Fruit fly (Drosophila melanogaster): ENCODE measurements around the gene CG44008.

DNA sequence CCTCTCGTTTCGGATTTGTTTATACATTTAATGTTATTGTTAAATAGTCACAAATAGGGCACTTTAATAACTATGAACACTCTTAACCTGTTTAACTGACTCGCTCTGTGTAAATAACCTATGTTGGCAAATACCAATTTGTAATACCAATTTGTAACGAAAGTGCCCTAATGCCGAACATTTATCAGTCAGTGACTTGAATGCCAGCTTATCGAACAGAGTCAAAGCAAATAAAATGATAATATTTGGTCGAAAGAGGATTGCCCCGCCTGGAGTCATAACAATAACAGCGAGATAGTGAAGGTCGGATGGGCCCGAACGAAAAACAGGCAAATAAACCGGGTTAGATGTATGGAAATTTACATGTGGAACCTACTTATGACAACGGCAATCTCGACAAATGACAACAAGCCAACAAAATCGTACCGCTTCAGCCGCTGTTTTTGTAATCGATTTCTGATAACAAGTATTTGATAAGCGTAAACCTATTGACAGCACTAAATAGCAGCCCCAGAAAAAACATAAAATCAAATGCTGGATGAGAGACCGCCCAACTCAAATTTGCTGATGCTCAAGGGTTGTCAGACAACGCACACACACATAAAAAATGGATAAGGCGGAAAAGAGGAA is 3.0 kb upstream of the CG44008 start:
- TF ChIP-seq psq (GFP tag; optimal IDR thresholded peaks at IDR 0.05): no peak
- no peak for TF ChIP-seq Dfd (GFP tag; optimal IDR thresholded peaks at IDR 0.05)
- TF ChIP-seq Myc (optimal IDR thresholded peaks at IDR 0.05): no peak
- no peak for TF ChIP-seq usp (GFP tag; optimal IDR thresholded peaks at IDR 0.05)
- TF ChIP-seq Hr78 (GFP tag; optimal IDR thresholded peaks at IDR 0.05): no peak
- no peak for TF ChIP-seq pan (optimal IDR thresholded peaks at IDR 0.05)
- no peak for TF ChIP-seq dmrt93B (GFP tag; optimal IDR thresholded peaks at IDR 0.05)
- no peak for TF ChIP-seq CG32264 (GFP tag; optimal IDR thresholded peaks at IDR 0.05)
- TF ChIP-seq Vsx2 (GFP tag; optimal IDR thresholded peaks at IDR 0.05; ENCODE audit: partially characterized antibody): no peak

Data from whole organism, wandering third instar larva.